Fruit fly (Drosophila melanogaster) whole organism, embryonic: ENCODE data around the gene slpr.
A peak's percentile ranks its signal among the peaks of the same experiment; 100 is the strongest.

ENCODE experiments used
- C15 ChIP-seq: fragments of 200-800 bp; sonication (Bioruptor generic); IDR thresholded peaks from 3 replicates; pipeline ENCODE4 v1.3.6; 2022; ENCODE audit warnings: missing biosample characterization, missing genetic modification characterization
- CG10979 ChIP-seq: fragments of 200-800 bp; sonication (Bioruptor generic); optimal IDR thresholded peaks from 2 replicates; lab custom pipeline; 2018; ENCODE audit warnings: missing biosample characterization, mild to moderate bottlenecking, missing genetic modification characterization, moderate library complexity
- CG12744 ChIP-seq: fragments of 200-800 bp; sonication (Bioruptor generic); optimal IDR thresholded peaks from 2 replicates; lab custom pipeline; 2016; ENCODE audit warnings: missing biosample characterization, missing genetic modification characterization
- CG14050 ChIP-seq: fragments of 200-800 bp; sonication (Bioruptor generic); IDR thresholded peaks from 3 replicates; pipeline ENCODE4 v1.3.6; 2022; ENCODE audit warnings: missing biosample characterization, missing genetic modification characterization
- CG14441 ChIP-seq: fragments of 200-800 bp; sonication (Bioruptor generic); IDR thresholded peaks from 2 replicates; pipeline ENCODE4 v1.3.6; 2022; ENCODE audit warnings: missing biosample characterization, missing genetic modification characterization
- CG14860 ChIP-seq: fragments of 200-800 bp; sonication (Bioruptor generic); IDR thresholded peaks from 3 replicates; pipeline ENCODE4 v1.3.6; 2022; ENCODE audit warnings: missing biosample characterization, missing genetic modification characterization; ENCODE audit not compliant: partially characterized antibody
- CG1529 ChIP-seq: fragments of 200-800 bp; sonication (Bioruptor generic); optimal IDR thresholded peaks from 3 replicates; lab custom pipeline; 2018; ENCODE audit warnings: missing biosample characterization, missing genetic modification characterization
- CG1603 ChIP-seq: fragments of 200-800 bp; sonication (Bioruptor generic); optimal IDR thresholded peaks from 2 replicates; lab custom pipeline; 2019; ENCODE audit warnings: missing biosample characterization, mild to moderate bottlenecking, missing genetic modification characterization, moderate library complexity
- CG18011 ChIP-seq: fragments of 200-800 bp; sonication (Bioruptor generic); optimal IDR thresholded peaks from 2 replicates; lab custom pipeline; 2017; ENCODE audit warnings: missing biosample characterization, missing genetic modification characterization, mild to moderate bottlenecking, moderate library complexity, missing genotype
- CG2875 ChIP-seq: fragments of 200-800 bp; sonication (Bioruptor generic); optimal IDR thresholded peaks from 2 replicates; lab custom pipeline; 2017; ENCODE audit warnings: missing biosample characterization, mild to moderate bottlenecking, missing genetic modification characterization, missing genetic modification reagents
- CG30403 ChIP-seq: fragments of 200-800 bp; sonication (Bioruptor generic); optimal IDR thresholded peaks from 3 replicates; lab custom pipeline; 2016; ENCODE audit warnings: missing biosample characterization, missing genetic modification characterization
- CG31365 ChIP-seq: fragments of 200-800 bp; sonication (Bioruptor generic); optimal IDR thresholded peaks from 2 replicates; lab custom pipeline; 2018; ENCODE audit warnings: missing biosample characterization, mild to moderate bottlenecking, missing genetic modification characterization
- CG3163 ChIP-seq: fragments of 200-800 bp; sonication (Bioruptor generic); optimal IDR thresholded peaks from 3 replicates; lab custom pipeline; 2016; ENCODE audit warnings: missing biosample characterization, missing genetic modification characterization
- CG33557 ChIP-seq: fragments of 200-800 bp; sonication (Bioruptor generic); optimal IDR thresholded peaks from 2 replicates; lab custom pipeline; 2019; ENCODE audit warnings: missing biosample characterization, mild to moderate bottlenecking, missing genetic modification characterization, moderate library complexity
- CG4360 ChIP-seq: fragments of 200-800 bp; sonication (Bioruptor generic); IDR thresholded peaks from 2 replicates; pipeline ENCODE4 v1.3.6; 2022; ENCODE audit warnings: missing biosample characterization, missing genetic modification characterization
- CG6654 ChIP-seq: fragments of 200-800 bp; sonication (Bioruptor generic); optimal IDR thresholded peaks from 2 replicates; lab custom pipeline; 2017; ENCODE audit warnings: missing biosample characterization, mild to moderate bottlenecking, missing genetic modification characterization
- CG7839 ChIP-seq: fragments of 200-800 bp; sonication (Bioruptor generic); optimal IDR thresholded peaks from 3 replicates; lab custom pipeline; 2018; ENCODE audit warnings: missing biosample characterization, mild to moderate bottlenecking, missing genetic modification characterization, moderate library complexity
- CG7963 ChIP-seq: fragments of 200-800 bp; sonication (Bioruptor generic); IDR thresholded peaks from 3 replicates; pipeline ENCODE4 v1.3.6; 2022; ENCODE audit warnings: missing biosample characterization, missing genetic modification characterization; ENCODE audit not compliant: partially characterized antibody
- CG8290 ChIP-seq, 3 experiments: fragments of 200-800 bp; sonication (Bioruptor generic); optimal IDR thresholded peaks; 2 replicates each; lab custom pipeline; 2016 to 2019; ENCODE audit warnings: missing biosample characterization in 3 of 3, missing genetic modification characterization in 3 of 3, mild to moderate bottlenecking in 2 of 3, moderate library complexity in 1 of 3
- CG8478 ChIP-seq: fragments of >200 bp; optimal IDR thresholded peaks from 2 replicates; lab custom pipeline; 2018
- CG9932 ChIP-seq: fragments of 200-800 bp; sonication (Bioruptor generic); IDR thresholded peaks from 2 replicates; pipeline ENCODE4 v1.3.6; 2022; ENCODE audit warnings: missing biosample characterization, missing genetic modification characterization
- CTCF ChIP-seq: fragments of 200-800 bp; sonication (Bioruptor generic); optimal IDR thresholded peaks from 2 replicates; lab custom pipeline; 2017; ENCODE audit warnings: missing biosample characterization, mild to moderate bottlenecking, missing genetic modification characterization, moderate library complexity
- CoRest ChIP-seq: fragments of 200-800 bp; sonication (Bioruptor generic); optimal IDR thresholded peaks from 3 replicates; lab custom pipeline; 2018; ENCODE audit warnings: missing biosample characterization, mild to moderate bottlenecking, missing genetic modification characterization, moderate library complexity
- Eip74EF ChIP-seq, 2 experiments: fragments of 200-800 bp in 1 of 2; fragments of >200 bp in 1 of 2; sonication (Bioruptor generic) in 1 of 2; optimal IDR thresholded peaks; 2 replicates each; lab custom pipeline; 2017 to 2019; ENCODE audit warnings: missing biosample characterization in 2 of 2, missing genetic modification characterization in 2 of 2, mild to moderate bottlenecking in 1 of 2, moderate library complexity in 1 of 2
- Elba2 ChIP-seq: fragments of 200-800 bp; sonication (Bioruptor generic); optimal IDR thresholded peaks from 3 replicates; lab custom pipeline; 2016; ENCODE audit warnings: missing biosample characterization, missing genetic modification characterization
- Fer2 ChIP-seq: fragments of 200-800 bp; sonication (Bioruptor generic); optimal IDR thresholded peaks from 2 replicates; lab custom pipeline; 2018; ENCODE audit warnings: missing biosample characterization, mild to moderate bottlenecking, missing genetic modification characterization, moderate library complexity
- NFAT ChIP-seq: fragments of 200-800 bp; sonication (Bioruptor generic); IDR thresholded peaks from 2 replicates; pipeline ENCODE4 v1.3.6; 2022; ENCODE audit warnings: missing biosample characterization, missing genetic modification characterization
- al ChIP-seq: fragments of 200-800 bp; sonication (Bioruptor generic); IDR thresholded peaks from 2 replicates; pipeline ENCODE4 v1.3.6; 2022; ENCODE audit warnings: missing biosample characterization, missing genetic modification characterization
- az2 ChIP-seq: fragments of 200-800 bp; sonication (Bioruptor generic); optimal IDR thresholded peaks from 3 replicates; lab custom pipeline; 2016; ENCODE audit warnings: missing biosample characterization, missing genetic modification characterization
- bcd ChIP-seq: fragments of 200-800 bp; sonication (Bioruptor generic); optimal IDR thresholded peaks from 2 replicates; lab custom pipeline; 2017; ENCODE audit warnings: missing biosample characterization, mild to moderate bottlenecking, missing genetic modification characterization
- cad ChIP-seq: fragments of >200 bp; optimal IDR thresholded peaks from 2 replicates; lab custom pipeline; 2017; ENCODE audit warnings: missing biosample characterization, missing genetic modification characterization
- dan ChIP-seq: fragments of 200-800 bp; sonication (Bioruptor generic); IDR thresholded peaks from 2 replicates; pipeline ENCODE4 v1.3.6; 2022; ENCODE audit warnings: missing biosample characterization, missing genetic modification characterization
- dm ChIP-seq: fragments of 200-800 bp; sonication (Bioruptor generic); optimal IDR thresholded peaks from 3 replicates; lab custom pipeline; 2016; ENCODE audit warnings: missing biosample characterization, missing genetic modification characterization
- gce ChIP-seq: fragments of 200-800 bp; sonication (Bioruptor generic); IDR thresholded peaks from 3 replicates; pipeline ENCODE4 v1.3.6; 2022; ENCODE audit warnings: missing biosample characterization, missing genetic modification characterization
- gcm ChIP-seq: fragments of 200-800 bp; sonication (Bioruptor generic); optimal IDR thresholded peaks from 2 replicates; lab custom pipeline; 2019; ENCODE audit warnings: missing biosample characterization, mild to moderate bottlenecking, missing genetic modification characterization, moderate library complexity
- grau ChIP-seq: fragments of 200-800 bp; optimal IDR thresholded peaks from 3 replicates; lab custom pipeline; 2019; ENCODE audit warnings: missing biosample characterization, mild to moderate bottlenecking, missing genetic modification characterization, moderate library complexity
- her ChIP-seq: fragments of 200-800 bp; sonication (Bioruptor generic); optimal IDR thresholded peaks from 2 replicates; lab custom pipeline; 2016; ENCODE audit warnings: missing biosample characterization, missing genetic modification characterization
- ken ChIP-seq: fragments of 200-800 bp; sonication (Bioruptor generic); IDR thresholded peaks from 3 replicates; pipeline ENCODE4 v1.3.6; 2022; ENCODE audit warnings: missing biosample characterization, missing genetic modification characterization
- nmo ChIP-seq: fragments of 200-800 bp; sonication (Bioruptor generic); optimal IDR thresholded peaks from 2 replicates; lab custom pipeline; 2018; ENCODE audit warnings: missing biosample characterization, mild to moderate bottlenecking, missing genetic modification characterization, moderate library complexity
- nom ChIP-seq: fragments of 200-800 bp; sonication (Bioruptor generic); optimal IDR thresholded peaks from 2 replicates; lab custom pipeline; 2017; ENCODE audit warnings: missing biosample characterization, missing genetic modification characterization, mild to moderate bottlenecking, moderate library complexity, missing genetic modification reagents
- odd ChIP-seq: fragments of 200-800 bp; sonication (Bioruptor generic); optimal IDR thresholded peaks from 2 replicates; lab custom pipeline; 2017; ENCODE audit warnings: missing biosample characterization, mild to moderate bottlenecking, missing genetic modification characterization
- schlank ChIP-seq: fragments of 200-800 bp; sonication (Bioruptor generic); optimal IDR thresholded peaks from 2 replicates; lab custom pipeline; 2018; ENCODE audit warnings: missing biosample characterization, mild to moderate bottlenecking, missing genetic modification characterization
- shn ChIP-seq: fragments of 200-800 bp; sonication (Bioruptor generic); optimal IDR thresholded peaks from 3 replicates; lab custom pipeline; 2016; ENCODE audit warnings: missing biosample characterization, missing genetic modification characterization
- slbo ChIP-seq: fragments of 200-800 bp; sonication (Bioruptor generic); IDR thresholded peaks from 2 replicates; pipeline ENCODE4 v1.3.6; 2022; ENCODE audit warnings: missing biosample characterization, missing genetic modification characterization
- sob ChIP-seq: fragments of 200-800 bp; sonication (Bioruptor generic); IDR thresholded peaks from 2 replicates; pipeline ENCODE4 v1.3.6; 2022; ENCODE audit warnings: missing biosample characterization, missing genetic modification characterization
- sug ChIP-seq: fragments of 200-800 bp; optimal IDR thresholded peaks from 2 replicates; lab custom pipeline; 2019; ENCODE audit warnings: missing biosample characterization, mild to moderate bottlenecking, missing genetic modification characterization, moderate library complexity
- trem ChIP-seq: fragments of 200-800 bp; optimal IDR thresholded peaks from 3 replicates; lab custom pipeline; 2019; ENCODE audit warnings: missing biosample characterization, mild to moderate bottlenecking, missing genetic modification characterization, moderate library complexity
- tup ChIP-seq: fragments of 200-800 bp; sonication (Bioruptor generic); optimal IDR thresholded peaks from 2 replicates; lab custom pipeline; 2016; ENCODE audit warnings: missing biosample characterization, mild to moderate bottlenecking, missing genetic modification characterization, moderate library complexity
- wdn ChIP-seq: fragments of 200-800 bp; sonication (Bioruptor generic); IDR thresholded peaks from 2 replicates; pipeline ENCODE4 v1.3.6; 2022; ENCODE audit warnings: missing biosample characterization, missing genetic modification characterization
- zen2 ChIP-seq: fragments of 200-800 bp; sonication (Bioruptor generic); IDR thresholded peaks from 3 replicates; pipeline ENCODE4 v1.3.6; 2022; ENCODE audit warnings: missing biosample characterization, missing genetic modification characterization; ENCODE audit not compliant: partially characterized antibody
- zf30C ChIP-seq: fragments of 200-800 bp; sonication (Bioruptor generic); optimal IDR thresholded peaks from 3 replicates; lab custom pipeline; 2018; ENCODE audit warnings: missing biosample characterization, mild to moderate bottlenecking, missing genetic modification characterization

Gene slpr

DNA sequence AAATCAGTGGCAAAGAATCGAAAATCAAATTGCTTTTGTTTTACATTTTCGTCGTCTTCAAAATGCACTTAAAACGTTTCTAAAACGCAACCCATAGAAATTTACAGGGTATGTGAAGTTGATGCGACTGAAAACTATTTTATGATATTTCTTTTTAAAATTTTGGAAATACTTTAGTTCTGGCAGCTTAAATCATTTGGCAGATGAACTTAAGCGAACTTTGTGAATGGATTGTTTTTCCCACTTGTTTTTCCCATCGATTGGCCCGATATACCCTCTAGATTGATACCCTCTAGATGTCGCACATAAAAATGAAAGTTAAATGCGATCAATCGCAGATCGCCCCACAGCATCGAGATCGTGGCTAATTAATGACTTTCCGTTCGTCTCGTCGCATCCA is 50.8 kb downstream of the slpr start (continued):
- peak; percentile 38; the same call in 2 of the 3 replicates for TF ChIP-seq CG14050 (GFP tag; lab: Robert Waterston, UW)
- no peak for TF ChIP-seq CTCF (GFP tag; lab: Kevin White, UChicago)
- TF ChIP-seq dan (GFP tag; lab: Robert Waterston, UW): no peak
- TF ChIP-seq CG14860 (GFP tag; lab: Robert Waterston, UW): no peak
- no peak for TF ChIP-seq NFAT
- TF ChIP-seq odd (GFP tag; lab: Kevin White, UChicago): no peak
- TF ChIP-seq CG33557: peak; percentile 16
- TF ChIP-seq schlank (tag; lab: Kevin White, UChicago): no peak
- TF ChIP-seq CG8478 (lab: Kevin White, UChicago): no peak
- no peak for TF ChIP-seq al
- peak; percentile 75 for TF ChIP-seq ken (GFP tag; lab: Robert Waterston, UW)
- no peak for TF ChIP-seq nom
- no peak for TF ChIP-seq Elba2 (GFP tag; lab: Kevin White, UChicago)
- peak; percentile 50 for TF ChIP-seq CG30403 (GFP tag; lab: Kevin White, UChicago)
- TF ChIP-seq tup: no peak
- no peak for TF ChIP-seq CG9932 (GFP tag; lab: Robert Waterston, UW)
- TF ChIP-seq CG10979 (tag; lab: Kevin White, UChicago): peak; percentile 80
- peak; percentile 18 for TF ChIP-seq bcd (GFP tag; lab: Kevin White, UChicago)
- TF ChIP-seq trem: peak; percentile 40
- peak; percentile 84 for TF ChIP-seq CG1603
- peak; percentile 69 for TF ChIP-seq az2 (GFP tag; lab: Kevin White, UChicago)
- peak; percentile 14; the same call in 1 of the 2 replicates for TF ChIP-seq sob (GFP tag; lab: Robert Waterston, UW)
- no peak for TF ChIP-seq CG18011 (GFP tag; lab: Kevin White, UChicago)
- peak; percentile 40 for TF ChIP-seq gcm
- peak; percentile 57 for TF ChIP-seq grau (tag; lab: Kevin White, UChicago)
- no peak for TF ChIP-seq C15
- TF ChIP-seq her (GFP tag; lab: Kevin White, UChicago): no peak
- peak; percentile 61; the same call in 1 of the 3 replicates for TF ChIP-seq gce (GFP tag; lab: Robert Waterston, UW)
- TF ChIP-seq CG2875: peak; percentile 70
- peak; percentile 46; the same call in 1 of the 2 replicates for TF ChIP-seq CG14441 (GFP tag; lab: Robert Waterston, UW)
- peak; percentile 73 for TF ChIP-seq nmo (GFP tag; lab: Kevin White, UChicago)
- TF ChIP-seq slbo (GFP tag; lab: Robert Waterston, UW): no peak
- no peak for TF ChIP-seq zf30C
- no peak for TF ChIP-seq dm (GFP tag; lab: Kevin White, UChicago)
- no peak for TF ChIP-seq wdn
- TF ChIP-seq CG7963: no peak
- no peak for TF ChIP-seq zen2 (GFP tag; lab: Robert Waterston, UW)
- TF ChIP-seq Fer2: no peak
- TF ChIP-seq CG3163 (GFP tag; lab: Kevin White, UChicago): no peak
- TF ChIP-seq CG31365 (tag; lab: Kevin White, UChicago): no peak
- peak; percentile 47 for TF ChIP-seq CoRest (tag; lab: Kevin White, UChicago)
- TF ChIP-seq CG4360 (GFP tag; lab: Robert Waterston, UW): no peak
- TF ChIP-seq CG12744: no peak
- TF ChIP-seq CG1529 (GFP tag; lab: Kevin White, UChicago): peak; percentile 56
- TF ChIP-seq sug (tag; lab: Kevin White, UChicago): no peak
- peak in 1 of 2 experiments; percentile 43 for TF ChIP-seq Eip74EF (GFP tag; optimal IDR thresholded peaks at IDR 0.05; lab: Kevin White, UChicago)
- TF ChIP-seq CG8290 (GFP tag; optimal IDR thresholded peaks at IDR 0.05; lab: Kevin White, UChicago): peak; percentile 7
- TF ChIP-seq CG8290 (tag; optimal IDR thresholded peaks at IDR 0.05; lab: Kevin White, UChicago): peak in 1 of 2 experiments; percentile 53
- peak; percentile 8 for TF ChIP-seq CG6654
- TF ChIP-seq shn: peak; percentile 21
- TF ChIP-seq CG7839 (tag; lab: Kevin White, UChicago): peak; percentile 64
- no peak for TF ChIP-seq cad (GFP tag; lab: Kevin White, UChicago)
